Fruit fly (Drosophila melanogaster): ENCODE measurements around the gene bcn92.

bcn92 gene

DNA sequence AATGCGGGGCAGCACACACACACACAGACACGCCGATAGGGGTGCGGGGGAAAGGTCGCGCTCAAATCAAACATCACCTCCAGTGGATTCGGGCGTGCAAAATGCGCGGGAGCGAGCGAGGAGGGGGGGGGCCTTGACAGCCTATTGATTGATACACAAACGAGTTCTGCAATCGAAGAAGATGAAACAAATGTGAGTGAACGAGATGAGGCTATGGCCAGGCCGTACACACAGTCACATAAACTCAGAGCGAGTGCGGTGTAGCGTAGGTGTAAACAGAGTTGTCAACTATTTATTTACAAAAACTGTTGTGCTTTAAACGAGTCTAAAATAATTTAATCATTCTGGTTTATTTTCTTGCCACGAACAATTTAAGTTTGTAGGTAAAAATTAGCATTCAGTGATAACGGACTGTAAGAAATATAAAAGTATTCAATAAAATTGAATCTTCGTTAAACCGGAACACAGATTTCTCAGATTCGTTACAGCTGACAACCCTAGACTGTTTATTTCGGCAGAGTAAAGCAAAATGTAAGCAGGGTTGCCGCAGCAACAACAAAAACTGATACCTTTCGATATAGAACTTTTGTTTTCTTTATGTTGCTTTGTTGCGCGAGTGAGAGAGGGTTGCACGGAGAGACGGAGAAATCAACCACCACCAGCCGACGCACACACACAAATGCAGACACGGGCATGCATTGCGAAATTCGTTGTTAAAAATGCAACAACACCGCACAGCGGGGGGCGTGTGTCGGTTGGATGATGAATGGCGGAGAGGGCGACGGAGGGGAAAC lies 14.3 kb downstream of the bcn92 start (continued):
- peak; percentile 86 for TF ChIP-seq lmd (GFP tag; IDR thresholded peaks at IDR 0.05)
- peak; percentile 83 for TF ChIP-seq Dek (tag; optimal IDR thresholded peaks at IDR 0.05)
- peak; percentile 92 for TF ChIP-seq dysf (GFP tag; IDR thresholded peaks at IDR 0.05)
- no peak for TF ChIP-seq vnd (GFP tag; IDR thresholded peaks at IDR 0.05; ENCODE audit: partially characterized antibody)
- TF ChIP-seq Ravus (GFP tag; IDR thresholded peaks at IDR 0.05) = peak; percentile 33
- peak; percentile 86 for TF ChIP-seq lilli (GFP tag; optimal IDR thresholded peaks at IDR 0.05)
- TF ChIP-seq Ets65A (GFP tag) = peak; percentile 87
- peak; percentile 89 for TF ChIP-seq zfh1 (GFP tag; IDR thresholded peaks at IDR 0.05)
- TF ChIP-seq Fer2 (tag; optimal IDR thresholded peaks at IDR 0.05) = peak; percentile 83
- peak; percentile 57; the same call in 1 of the 3 replicates for TF ChIP-seq CG11560 (tag; IDR thresholded peaks at IDR 0.05)
- no peak for TF ChIP-seq Tbp (GFP tag; optimal IDR thresholded peaks at IDR 0.05)
- TF ChIP-seq dimm (GFP tag; IDR thresholded peaks at IDR 0.05) = peak; percentile 42; the same call in 1 of the 2 replicates
- TF ChIP-seq B-H2 (GFP tag; optimal IDR thresholded peaks at IDR 0.05) = peak; percentile 86
- peak; percentile 17 for TF ChIP-seq MESR4 (GFP tag; optimal IDR thresholded peaks at IDR 0.05)
- peak; percentile 75 for TF ChIP-seq corto (GFP tag; optimal IDR thresholded peaks at IDR 0.05)
- peak; percentile 80 for TF ChIP-seq Side (GFP tag; optimal IDR thresholded peaks at IDR 0.05)
- TF ChIP-seq org-1 (GFP tag; optimal IDR thresholded peaks at IDR 0.05) = peak; percentile 85
- peak; percentile 92 for TF ChIP-seq grau (tag; optimal IDR thresholded peaks at IDR 0.05)
- peak; percentile 57; the same call in 1 of the 2 replicates for TF ChIP-seq NFAT (GFP tag; IDR thresholded peaks at IDR 0.05)
- peak; percentile 84 for TF ChIP-seq bcd (GFP tag; optimal IDR thresholded peaks at IDR 0.05)
- TF ChIP-seq ken (GFP tag; IDR thresholded peaks at IDR 0.05) = peak; percentile 59; the same call in 2 of the 3 replicates
- TF ChIP-seq mam (GFP tag; optimal IDR thresholded peaks at IDR 0.05) = peak; percentile 86
- TF ChIP-seq CG14965 (GFP tag; optimal IDR thresholded peaks at IDR 0.05; ENCODE audit: borderline replicate concordance) = peak; percentile 32
- peak; percentile 39 for TF ChIP-seq CG4707 (GFP tag; optimal IDR thresholded peaks at IDR 0.05)
- peak; percentile 96 for TF ChIP-seq CG2678 (tag; optimal IDR thresholded peaks at IDR 0.05)
- TF ChIP-seq dmrt11E (tag; optimal IDR thresholded peaks at IDR 0.05) = peak; percentile 88
- TF ChIP-seq HmgZ (tag; optimal IDR thresholded peaks at IDR 0.05) = peak; percentile 93
- no peak for TF ChIP-seq zf30C (GFP tag; optimal IDR thresholded peaks at IDR 0.05)
- TF ChIP-seq H15 (GFP tag; IDR thresholded peaks at IDR 0.05) = peak; percentile 72; the same call in 2 of the 3 replicates
- TF ChIP-seq cas (GFP tag; IDR thresholded peaks at IDR 0.05) = 0 out of 2 replicates have a peak, but pooled peaks have one; percentile 40
- TF ChIP-seq CG10979 (tag; optimal IDR thresholded peaks at IDR 0.05) = peak; percentile 90
- TF ChIP-seq E2f2 (GFP tag; IDR thresholded peaks at IDR 0.05) = peak; percentile 67
- peak; percentile 40 for TF ChIP-seq ash1 (GFP tag; optimal IDR thresholded peaks at IDR 0.05)
- TF ChIP-seq Lpt (GFP tag; optimal IDR thresholded peaks at IDR 0.05) = no peak
- TF ChIP-seq toy (GFP tag; IDR thresholded peaks at IDR 0.05) = peak; percentile 58
- peak; percentile 50 to 92 for TF ChIP-seq bsh (GFP tag; optimal IDR thresholded peaks at IDR 0.05)
- TF ChIP-seq chn (GFP tag; optimal IDR thresholded peaks at IDR 0.05) = peak; percentile 83
- peak; percentile 63 for TF ChIP-seq fd102C (GFP tag; optimal IDR thresholded peaks at IDR 0.05)
- peak; percentile 60 for TF ChIP-seq CG5953 (GFP tag; IDR thresholded peaks at IDR 0.05)
- TF ChIP-seq CG10959 (GFP tag; IDR thresholded peaks at IDR 0.05) = peak; percentile 71
- peak; percentile 77 for TF ChIP-seq ac (GFP tag; optimal IDR thresholded peaks at IDR 0.05)
- TF ChIP-seq CG8290 (GFP tag; optimal IDR thresholded peaks at IDR 0.05) = peak; percentile 47
- TF ChIP-seq CG8290 (tag; optimal IDR thresholded peaks at IDR 0.05) = peak; percentile 55 to 87
- TF ChIP-seq CkIIα-i1 (GFP tag; IDR thresholded peaks at IDR 0.05) = no peak
- peak; percentile 71 for TF ChIP-seq en (GFP tag; optimal IDR thresholded peaks at IDR 0.05)
- TF ChIP-seq lola (GFP tag; optimal IDR thresholded peaks at IDR 0.05) = peak in 1 of 3 experiments; percentile 87
- no peak for TF ChIP-seq sima (GFP tag; optimal IDR thresholded peaks at IDR 0.05)
- TF ChIP-seq sens-2 (GFP tag; IDR thresholded peaks at IDR 0.05) = peak; percentile 78
- TF ChIP-seq CG12236 (GFP tag; optimal IDR thresholded peaks at IDR 0.05) = peak; percentile 80
- peak; percentile 94 for TF ChIP-seq PHDP (tag; optimal IDR thresholded peaks at IDR 0.05)

All from whole organism, embryonic.